Worm (Caenorhabditis elegans) whole organism, L3 larva: ENCODE measurements around the gene swan-1.
A peak's percentile ranks its signal among the peaks of the same experiment; 100 is the strongest.

Experiments
- R02D3.7 ChIP-seq: fragments of 150-350 bp; optimal IDR thresholded peaks from 2 replicates; lab custom pipeline; 2014; ENCODE audit warnings: missing biosample characterization, missing genetic modification characterization
- ama-1 ChIP-seq: fragments of 150-350 bp; optimal IDR thresholded peaks from 2 replicates; lab custom pipeline; 2018
- ceh-16 ChIP-seq: sonication (generic microtip); optimal IDR thresholded peaks from 2 replicates; lab custom pipeline; 2017; ENCODE audit warnings: missing biosample characterization, missing genetic modification characterization
- ceh-28 ChIP-seq: fragments of 150-350 bp; optimal IDR thresholded peaks from 2 replicates; lab custom pipeline; 2014; ENCODE audit warnings: missing biosample characterization, missing genetic modification reagents, missing genetic modification characterization
- ceh-9 ChIP-seq: sonication (generic microtip); optimal IDR thresholded peaks from 2 replicates; lab custom pipeline; 2018; ENCODE audit warnings: missing biosample characterization, missing genetic modification characterization
- daf-12 ChIP-seq: fragments of 150-350 bp; optimal IDR thresholded peaks from 2 replicates; lab custom pipeline; 2014; ENCODE audit warnings: missing biosample characterization, missing genetic modification reagents, missing genetic modification characterization
- egl-27 ChIP-seq: sonication (generic microtip); optimal IDR thresholded peaks from 4 replicates; lab custom pipeline; 2017; ENCODE audit warnings: missing biosample characterization, missing genetic modification reagents, missing genetic modification characterization
- egl-5 ChIP-seq: fragments of 150-350 bp; optimal IDR thresholded peaks from 2 replicates; lab custom pipeline; 2017; ENCODE audit warnings: missing biosample characterization, missing genetic modification reagents, missing genetic modification characterization, inconsistent platforms
- elt-1 ChIP-seq: fragments of 150-350 bp; optimal IDR thresholded peaks from 2 replicates; lab custom pipeline; 2014; ENCODE audit warnings: missing biosample characterization, missing genetic modification characterization
- elt-2 ChIP-seq: sonication (generic microtip); optimal IDR thresholded peaks from 2 replicates; lab custom pipeline; 2016; ENCODE audit warnings: missing genetic modification reagents, mild to moderate bottlenecking, missing genetic modification characterization, missing compliant biosample characterization
- eor-1 ChIP-seq, 2 experiments: fragments of 150-350 bp; optimal IDR thresholded peaks; 2 replicates each; lab custom pipeline; 2014 to 2018; ENCODE audit warnings: missing biosample characterization in 2 of 2, missing genetic modification characterization in 2 of 2
- fkh-10 ChIP-seq: sonication (generic microtip); optimal IDR thresholded peaks from 2 replicates; lab custom pipeline; 2017; ENCODE audit warnings: missing biosample characterization, missing genetic modification reagents, missing genetic modification characterization
- fkh-2 ChIP-seq: fragments of 150-350 bp; optimal IDR thresholded peaks from 2 replicates; lab custom pipeline; 2014; ENCODE audit warnings: missing biosample characterization, missing genetic modification reagents, missing genetic modification characterization
- fos-1 ChIP-seq: fragments of 150-350 bp; optimal IDR thresholded peaks from 2 replicates; lab custom pipeline; 2014; ENCODE audit warnings: missing biosample characterization, missing genetic modification characterization
- hmg-11 ChIP-seq: sonication (generic microtip); optimal IDR thresholded peaks from 2 replicates; lab custom pipeline; 2016; ENCODE audit warnings: missing genetic modification characterization, missing compliant biosample characterization
- jun-1 ChIP-seq: fragments of 150-350 bp; optimal IDR thresholded peaks from 2 replicates; lab custom pipeline; 2014; ENCODE audit warnings: missing biosample characterization, missing genetic modification reagents, missing genetic modification characterization
- lin-15B ChIP-seq: fragments of 150-350 bp; optimal IDR thresholded peaks from 2 replicates; lab custom pipeline; 2014; ENCODE audit warnings: missing biosample characterization, missing genetic modification characterization
- lin-39 ChIP-seq: fragments of 150-350 bp; optimal IDR thresholded peaks from 2 replicates; lab custom pipeline; 2018; ENCODE audit warnings: missing biosample characterization, missing genetic modification reagents, missing genetic modification characterization
- lsy-12 ChIP-seq: sonication (generic microtip); optimal IDR thresholded peaks from 2 replicates; lab custom pipeline; 2016; ENCODE audit warnings: mild to moderate bottlenecking, missing genetic modification characterization, missing compliant biosample characterization
- mml-1 ChIP-seq: fragments of 150-350 bp; sonication (generic microtip); optimal IDR thresholded peaks from 3 replicates; lab custom pipeline; 2014; ENCODE audit warnings: missing biosample characterization, missing genetic modification characterization
- nfya-1 ChIP-seq: sonication (generic microtip); optimal IDR thresholded peaks from 2 replicates; lab custom pipeline; 2017; ENCODE audit warnings: missing genetic modification characterization, mild to moderate bottlenecking, missing compliant biosample characterization, antibody characterized with exemption, moderate library complexity; ENCODE audit not compliant: insufficient read depth
- nhr-11 ChIP-seq: fragments of 150-350 bp; optimal IDR thresholded peaks from 2 replicates; lab custom pipeline; 2014; ENCODE audit warnings: missing biosample characterization, missing genetic modification characterization
- nhr-12 ChIP-seq: fragments of 150-350 bp; optimal IDR thresholded peaks from 2 replicates; lab custom pipeline; 2014; ENCODE audit warnings: missing biosample characterization, missing genetic modification characterization
- nhr-23 ChIP-seq: fragments of 150-350 bp; optimal IDR thresholded peaks from 2 replicates; lab custom pipeline; 2014; ENCODE audit warnings: missing biosample characterization, missing genetic modification reagents, missing genetic modification characterization
- nhr-25 ChIP-seq: sonication (generic microtip); optimal IDR thresholded peaks from 2 replicates; lab custom pipeline; 2017; ENCODE audit warnings: missing biosample characterization, missing genetic modification characterization
- nhr-43 ChIP-seq: sonication (generic microtip); optimal IDR thresholded peaks from 2 replicates; lab custom pipeline; 2016; ENCODE audit warnings: mild to moderate bottlenecking, missing genetic modification characterization, missing compliant biosample characterization; ENCODE audit not compliant: poor library complexity, severe bottlenecking
- nhr-76 ChIP-seq: fragments of 150-350 bp; sonication (generic microtip); optimal IDR thresholded peaks from 5 replicates; lab custom pipeline; 2014; ENCODE audit warnings: missing biosample characterization, missing genetic modification characterization
- nhr-77 ChIP-seq: fragments of 150-350 bp; optimal IDR thresholded peaks from 2 replicates; lab custom pipeline; 2014; ENCODE audit warnings: missing biosample characterization, missing genetic modification characterization
- pha-4 ChIP-seq: fragments of 150-350 bp; optimal IDR thresholded peaks from 2 replicates; lab custom pipeline; 2014; ENCODE audit warnings: missing biosample characterization, missing genetic modification reagents, missing genetic modification characterization
- pqm-1 ChIP-seq: fragments of 150-350 bp; optimal IDR thresholded peaks from 2 replicates; lab custom pipeline; 2017; ENCODE audit warnings: missing biosample characterization, missing genetic modification characterization, inconsistent platforms
- sea-2 ChIP-seq: fragments of 150-350 bp; sonication (generic microtip); optimal IDR thresholded peaks from 4 replicates; lab custom pipeline; 2014; ENCODE audit warnings: missing biosample characterization, missing genetic modification reagents, missing genetic modification characterization
- skn-1 ChIP-seq: fragments of 150-350 bp; optimal IDR thresholded peaks from 2 replicates; lab custom pipeline; 2014; ENCODE audit warnings: missing biosample characterization, missing genetic modification characterization
- snpc-4 ChIP-seq: fragments of 150-350 bp; optimal IDR thresholded peaks from 2 replicates; lab custom pipeline; 2014; ENCODE audit warnings: missing biosample characterization, missing genetic modification characterization
- tbx-2 ChIP-seq: sonication (generic microtip); optimal IDR thresholded peaks from 2 replicates; lab custom pipeline; 2016; ENCODE audit warnings: mild to moderate bottlenecking, missing genetic modification characterization, missing compliant biosample characterization
- unc-39 ChIP-seq: sonication (generic microtip); optimal IDR thresholded peaks from 4 replicates; lab custom pipeline; 2017; ENCODE audit warnings: missing biosample characterization, missing genetic modification characterization
- zag-1 ChIP-seq: fragments of 150-350 bp; optimal IDR thresholded peaks from 2 replicates; lab custom pipeline; 2014; ENCODE audit warnings: missing biosample characterization, missing genetic modification characterization

Gene swan-1

DNA sequence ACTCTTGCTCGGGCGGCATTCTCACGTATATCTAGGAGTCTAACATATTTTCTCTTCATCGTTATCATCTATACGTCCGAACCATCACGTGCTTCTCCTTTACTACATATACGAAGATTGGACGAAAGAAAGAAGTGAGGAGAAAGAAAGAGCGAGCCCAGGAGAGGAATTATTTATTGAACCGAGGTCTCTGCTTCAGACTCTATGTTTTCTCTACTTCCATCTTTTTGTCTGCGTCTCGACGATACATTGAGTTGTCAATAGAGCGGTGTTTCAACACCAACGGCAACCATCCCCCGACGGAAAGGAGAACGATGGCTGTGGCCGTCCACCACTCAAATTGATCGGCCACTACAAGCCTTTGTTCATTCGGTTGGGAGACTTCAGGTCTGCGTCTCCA is 17.7 kb downstream of the swan-1 start (continued):
- TF ChIP-seq ceh-16 (tag; lab: Kevin White, UChicago) (no peak), lin-15B (peak; percentile 94), daf-12 (tag; lab: Kevin White, UChicago) (no peak), pqm-1 (tag; lab: Kevin White, UChicago) (peak; percentile 79), nhr-77 (no peak)

DNA sequence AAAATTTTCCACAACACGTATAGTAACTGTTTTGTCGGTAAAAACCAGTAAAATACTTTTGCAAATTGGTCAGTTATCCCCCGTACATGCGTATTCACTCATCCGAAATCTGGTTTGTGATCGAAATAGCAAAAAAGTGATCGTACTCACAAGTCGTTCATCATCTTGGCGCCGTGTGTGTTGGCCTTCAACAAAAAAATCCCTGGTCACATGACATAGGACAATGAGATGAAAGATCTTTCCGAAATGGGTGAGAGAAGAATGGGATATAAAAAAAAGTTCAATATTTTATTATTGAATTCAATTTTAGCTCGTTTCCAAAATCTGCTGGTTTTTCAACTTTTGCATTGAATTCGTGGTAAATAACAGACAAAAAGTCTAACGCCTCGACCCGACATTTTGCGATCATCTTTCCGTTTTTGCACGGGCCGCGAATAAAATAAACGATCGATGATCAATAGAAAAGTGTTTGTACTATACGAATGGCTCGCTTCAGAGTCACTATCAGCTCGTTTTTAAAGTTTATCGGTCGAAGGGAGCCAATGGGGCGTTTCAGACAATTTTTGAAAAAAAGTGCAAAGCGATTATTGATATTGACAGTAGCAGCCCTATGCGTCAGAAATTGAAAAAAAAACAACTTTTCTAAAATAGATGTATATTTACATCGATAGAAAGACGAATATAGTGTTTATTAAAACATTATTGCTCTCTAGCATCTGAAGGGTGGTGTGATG is 18.9 kb downstream of the swan-1 start:
- TF ChIP-seq hmg-11 = no peak
- no peak for TF ChIP-seq tbx-2 (tag; lab: Kevin White, UChicago)
- no peak for TF ChIP-seq sea-2 (GFP tag; lab: Kevin White, UChicago)
- peak; percentile 66 for TF ChIP-seq nhr-43 (tag; lab: Kevin White, UChicago)
- no peak for TF ChIP-seq eor-1 (tag; optimal IDR thresholded peaks at IDR 0.05; lab: Kevin White, UChicago)
- TF ChIP-seq ceh-9 (tag; lab: Kevin White, UChicago) = no peak
- TF ChIP-seq nhr-76 (tag; lab: Kevin White, UChicago) = no peak
- peak; percentile 69 for TF ChIP-seq nhr-25 (tag; lab: Kevin White, UChicago)
- TF ChIP-seq skn-1 (tag; lab: Kevin White, UChicago) = no peak
- peak; percentile 62 for TF ChIP-seq elt-2 (tag; lab: Kevin White, UChicago)
- TF ChIP-seq nfya-1 (tag; lab: Kevin White, UChicago) = peak; percentile 7
- peak; percentile 56 for TF ChIP-seq pqm-1 (tag; lab: Kevin White, UChicago)
- peak; percentile 48 for TF ChIP-seq pha-4 (tag; lab: Kevin White, UChicago)
- no peak for TF ChIP-seq fos-1 (tag; lab: Kevin White, UChicago)
- TF ChIP-seq nhr-12 (tag; lab: Kevin White, UChicago) = no peak
- peak; percentile 42 for TF ChIP-seq nhr-23
- no peak for TF ChIP-seq nhr-11 (tag; lab: Kevin White, UChicago)
- TF ChIP-seq mml-1 = no peak
- TF ChIP-seq, all 47 proteins: peak for 7

DNA sequence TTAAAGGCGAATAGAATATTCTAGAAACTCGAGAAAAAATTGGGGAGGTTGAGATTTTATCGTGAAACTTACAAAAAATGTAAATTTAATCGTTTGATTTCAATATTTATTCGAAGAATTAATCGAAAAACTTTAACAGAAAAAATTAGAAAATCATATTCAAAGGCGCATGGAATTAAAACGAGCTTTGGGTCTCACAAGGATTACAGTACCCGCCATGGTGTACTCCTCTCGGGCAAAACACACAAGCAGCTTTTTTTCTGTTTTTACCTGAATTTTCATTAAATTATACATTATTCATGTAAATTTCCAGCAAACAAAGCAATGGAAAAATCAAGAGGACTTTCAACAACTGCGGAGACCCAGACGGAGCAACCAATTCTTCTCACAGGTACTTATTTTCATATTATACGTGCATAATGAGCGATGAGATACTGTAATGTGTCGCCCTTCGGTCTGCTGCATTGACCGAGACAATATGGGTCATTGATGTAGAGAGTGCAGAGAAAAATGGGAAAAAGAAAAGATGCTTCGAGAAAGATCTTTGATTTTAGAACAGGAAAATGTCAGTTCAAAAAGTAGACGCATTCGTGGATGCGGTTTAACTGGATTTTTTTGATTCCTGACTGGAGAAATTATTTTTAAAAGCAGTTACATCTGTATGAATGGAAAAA is 19.7 kb downstream of the swan-1 start, which contains the start of the genes F53C11.4 and F53C11.5:
TSS of gene F53C11.4 (minus strand) at position 128 of the 674 bp plus-strand sequence.
TSS of gene F53C11.5 (plus strand) at position 325 of the 674 bp plus-strand sequence.
- TF ChIP-seq lin-39 (tag; lab: Kevin White, UChicago) (peak; percentile 48), ceh-28 (tag; lab: Kevin White, UChicago) (peak; percentile 30), nfya-1 (tag; lab: Kevin White, UChicago) (peak; percentile 45), lin-15B (peak; percentile 3), lsy-12 (tag; lab: Kevin White, UChicago) (peak; percentile 36), pha-4 (tag; lab: Kevin White, UChicago) (peak; percentile 88), nhr-23 (peak; percentile 91), unc-39 (tag; lab: Kevin White, UChicago) (no peak), sea-2 (GFP tag; lab: Kevin White, UChicago) (no peak), ceh-9 (tag; lab: Kevin White, UChicago) (no peak), hmg-11 (peak; percentile 3), jun-1 (tag; lab: Kevin White, UChicago) (peak; percentile 66), elt-2 (tag; lab: Kevin White, UChicago) (peak; percentile 69), ama-1 (lab: Kevin White, UChicago) (peak; percentile 29), pqm-1 (tag; lab: Kevin White, UChicago) (peak; percentile 46)

DNA sequence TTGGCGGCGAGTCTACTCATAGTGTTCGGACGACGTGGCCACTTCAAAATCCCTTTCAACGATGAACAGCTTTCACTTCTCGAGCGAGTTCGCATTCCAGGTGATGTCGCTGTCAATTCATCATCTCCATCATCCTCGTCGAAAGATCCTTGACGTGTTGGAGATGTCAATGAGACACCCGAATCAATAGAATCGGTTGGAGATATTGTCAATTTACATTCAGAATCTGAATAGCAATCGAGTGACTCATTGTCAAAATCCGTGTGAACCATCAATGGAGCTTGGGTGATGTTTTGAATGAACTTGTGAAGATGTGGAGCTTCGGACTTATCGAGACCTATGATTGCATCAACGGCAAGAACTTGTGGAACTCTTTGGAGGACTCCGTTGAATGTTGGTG is 21.3 kb downstream of the swan-1 start:
- TF ChIP-seq nhr-23 (no peak), sea-2 (GFP tag; lab: Kevin White, UChicago) (no peak), fkh-10 (no peak), nhr-43 (tag; lab: Kevin White, UChicago) (no peak), unc-39 (tag; lab: Kevin White, UChicago) (no peak), elt-1 (no peak), ceh-28 (tag; lab: Kevin White, UChicago) (no peak), snpc-4 (tag; lab: Kevin White, UChicago) (no peak), nhr-11 (tag; lab: Kevin White, UChicago) (no peak), egl-27 (tag; lab: Kevin White, UChicago) (no peak), R02D3.7 (tag; lab: Kevin White, UChicago) (no peak), nhr-76 (tag; lab: Kevin White, UChicago) (no peak), lsy-12 (tag; lab: Kevin White, UChicago) (no peak), zag-1 (no peak), ama-1 (lab: Kevin White, UChicago) (no peak), fkh-2 (tag; lab: Kevin White, UChicago) (no peak), egl-5 (no peak)
